Fruit fly (Drosophila melanogaster): ENCODE data around the gene CG31249.

Gene CG31249

DNA sequence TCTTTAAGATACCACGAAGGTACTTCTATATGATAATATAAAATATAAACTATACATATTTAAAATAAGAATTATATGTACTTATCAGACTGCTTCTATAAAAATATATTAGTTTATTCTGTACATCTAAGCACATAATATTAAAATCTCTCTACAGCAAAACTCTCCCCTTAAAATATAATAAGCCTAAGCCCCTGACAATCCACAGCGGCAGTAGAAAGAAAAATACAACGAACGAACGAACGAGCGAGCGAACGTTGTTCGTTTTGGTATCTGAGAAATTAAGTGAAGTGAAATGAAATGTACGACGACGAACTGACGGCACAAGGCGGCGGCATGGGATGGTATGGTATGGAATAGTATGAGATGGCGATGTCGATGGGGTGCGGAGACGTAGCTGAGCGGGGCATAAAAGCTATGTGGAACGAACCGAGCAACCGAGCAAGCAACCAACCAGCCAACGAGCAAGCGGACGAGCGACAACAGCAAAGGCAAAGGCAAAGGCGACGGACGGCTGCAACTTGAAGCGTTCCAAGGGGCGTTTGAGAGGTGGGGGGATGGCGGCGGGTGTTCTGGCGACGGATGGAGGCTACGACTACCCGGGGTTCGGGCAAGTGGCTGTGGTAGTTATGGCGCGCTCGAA, 13.7 kb upstream of the CG31249 start (continued):
- TF ChIP-seq achi (GFP tag; optimal IDR thresholded peaks at IDR 0.05) (peak; percentile 98), Lpt (GFP tag; optimal IDR thresholded peaks at IDR 0.05) (peak; percentile 44), Sox14 (GFP tag; optimal IDR thresholded peaks at IDR 0.05) (peak; percentile 80), Eip75B (GFP tag; optimal IDR thresholded peaks at IDR 0.05) (peak; percentile 91), eg (GFP tag; IDR thresholded peaks at IDR 0.05) (peak; percentile 98), CG11902 (GFP tag; optimal IDR thresholded peaks at IDR 0.05) (peak; percentile 95), Eip78C (GFP tag) (peak; percentile 98), fd85E (GFP tag; optimal IDR thresholded peaks at IDR 0.05) (peak; percentile 76), esn (GFP tag; optimal IDR thresholded peaks at IDR 0.05) (peak; percentile 98), Met (GFP tag; optimal IDR thresholded peaks at IDR 0.05) (peak; percentile 94), CG6163 (GFP tag; IDR thresholded peaks at IDR 0.05) (peak; percentile 97), lz (GFP tag; optimal IDR thresholded peaks at IDR 0.05) (peak; percentile 94), salr (GFP tag; optimal IDR thresholded peaks at IDR 0.05) (peak; percentile 86 to 93), fkh (GFP tag; optimal IDR thresholded peaks at IDR 0.05) (peak; percentile 82), Eip93F (GFP tag; optimal IDR thresholded peaks at IDR 0.05) (peak; percentile 94), CG15336 (GFP tag; IDR thresholded peaks at IDR 0.05) (peak; percentile 99), cyc (GFP tag; optimal IDR thresholded peaks at IDR 0.05) (peak; percentile 88), pdm3 (GFP tag; optimal IDR thresholded peaks at IDR 0.05) (peak; percentile 92), CG3919 (GFP tag; optimal IDR thresholded peaks at IDR 0.05) (peak; percentile 96), CG32006 (GFP tag; optimal IDR thresholded peaks at IDR 0.05) (peak; percentile 99), ss (GFP tag; optimal IDR thresholded peaks at IDR 0.05) (peak; percentile 97 to 98), topi (GFP tag; optimal IDR thresholded peaks at IDR 0.05) (peak; percentile 91), dac (GFP tag; optimal IDR thresholded peaks at IDR 0.05) (peak; percentile 89)

DNA sequence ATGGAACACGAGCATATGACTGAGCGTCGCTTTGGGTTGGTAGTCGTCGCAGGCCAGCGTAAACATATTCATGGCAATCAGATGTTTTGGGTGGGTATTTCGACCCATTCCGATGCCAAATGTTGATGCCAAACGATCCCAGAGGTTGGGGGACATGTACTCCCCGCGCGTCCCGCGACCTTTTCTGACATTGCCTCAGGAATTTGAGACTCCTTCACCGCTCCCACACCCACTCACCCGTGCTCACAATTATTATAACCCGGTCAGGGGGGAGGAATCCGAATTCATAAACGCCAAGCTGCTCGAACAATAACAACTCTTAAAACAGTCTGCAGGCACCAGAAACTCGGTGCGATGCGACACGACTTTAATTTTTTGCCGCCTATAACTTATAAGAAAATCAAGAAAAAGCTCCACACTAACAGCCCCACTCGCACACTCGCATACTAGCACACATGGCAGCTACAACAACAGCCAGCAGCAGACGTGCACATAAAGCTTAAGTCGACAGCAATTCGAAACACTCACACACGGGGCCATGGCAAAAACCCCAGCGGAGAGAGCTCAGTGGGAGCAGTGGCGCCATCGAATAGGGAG, 13.1 kb upstream of the CG31249 start:
- TF ChIP-seq Met (GFP tag; optimal IDR thresholded peaks at IDR 0.05) (no peak), Eip93F (GFP tag; optimal IDR thresholded peaks at IDR 0.05) (no peak), CG6854 (GFP tag; optimal IDR thresholded peaks at IDR 0.05) (peak; percentile 82), Sox15 (GFP tag; optimal IDR thresholded peaks at IDR 0.05) (no peak), Eip78C (GFP tag) (no peak), svp (GFP tag) (peak; percentile 79), Lpt (GFP tag; optimal IDR thresholded peaks at IDR 0.05) (peak; percentile 77), Ets96B (tag; optimal IDR thresholded peaks at IDR 0.05) (no peak), CG16779 (tag; optimal IDR thresholded peaks at IDR 0.05) (no peak), Eip75B (GFP tag; optimal IDR thresholded peaks at IDR 0.05) (no peak), Blimp-1 (GFP tag; optimal IDR thresholded peaks at IDR 0.05) (no peak), Hr39 (GFP tag; optimal IDR thresholded peaks at IDR 0.05) (no peak), spab (GFP tag; optimal IDR thresholded peaks at IDR 0.05) (no peak), CG1621 (tag; optimal IDR thresholded peaks at IDR 0.05) (no peak), CG6792 (GFP tag; optimal IDR thresholded peaks at IDR 0.05) (no peak)

DNA sequence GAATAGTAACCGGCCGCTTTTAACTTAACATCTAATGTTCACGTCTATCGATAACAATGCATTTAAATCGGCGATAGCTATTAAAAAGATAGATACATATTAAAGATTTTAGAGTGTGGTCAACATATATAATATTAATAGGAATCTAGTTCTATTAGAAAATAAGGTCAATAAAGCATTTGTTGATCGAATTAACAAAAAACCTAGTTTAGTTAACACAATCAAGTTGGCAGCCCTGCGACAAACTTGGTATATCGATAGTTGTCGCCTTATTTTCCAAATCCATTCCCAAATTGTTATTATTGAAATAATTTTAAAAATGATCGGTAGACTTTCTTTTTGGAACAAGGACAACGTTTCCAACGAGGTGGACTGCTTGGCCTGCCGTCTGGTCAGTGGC, 2.0 kb downstream of the CG31249 start, which contains the start of the genes CG31251 and CG31360:
Gene CG31251, minus strand, starts transcription at position 62 of the 400 bp plus-strand sequence.
Gene CG31360, plus strand, starts transcription at position 244 of the 400 bp plus-strand sequence.
- peak; percentile 34 for TF ChIP-seq Eip78C (GFP tag)
- TF ChIP-seq CG3032 (tag; optimal IDR thresholded peaks at IDR 0.05): peak; percentile 22
- TF ChIP-seq Sox15 (GFP tag; optimal IDR thresholded peaks at IDR 0.05): no peak
- no peak for TF ChIP-seq Lpt (GFP tag; optimal IDR thresholded peaks at IDR 0.05)
- peak; percentile 7 for TF ChIP-seq esn (GFP tag; optimal IDR thresholded peaks at IDR 0.05)
- no peak for TF ChIP-seq dsx (GFP tag; optimal IDR thresholded peaks at IDR 0.05; ENCODE audit: poor library complexity, severe bottlenecking)
- no peak for TF ChIP-seq CG11902 (GFP tag; optimal IDR thresholded peaks at IDR 0.05)
